Worm (Caenorhabditis elegans) whole organism, late embryonic: ENCODE measurements around the gene F10E7.5.

ENCODE experiments used
- K09A11.1 ChIP-seq: sonication (generic microtip); optimal IDR thresholded peaks from 2 replicates; lab custom pipeline; 2017; ENCODE audit warnings: antibody characterized with exemption, mild to moderate bottlenecking, missing genetic modification characterization, missing compliant biosample characterization; ENCODE audit not compliant: insufficient read depth
- T23F11.4 ChIP-seq: fragments of 200-800 bp; sonication (Bioruptor generic); optimal IDR thresholded peaks from 2 replicates; lab custom pipeline; 2018; ENCODE audit warnings: mild to moderate bottlenecking, missing genetic modification characterization, missing compliant biosample characterization
- ama-1 ChIP-seq: fragments of 150-350 bp; optimal IDR thresholded peaks from 2 replicates; lab custom pipeline; 2014
- ceh-2 ChIP-seq: sonication (generic microtip); optimal IDR thresholded peaks from 2 replicates; lab custom pipeline; 2016; ENCODE audit warnings: missing genotype, missing genetic modification characterization, missing compliant biosample characterization
- ceh-22 ChIP-seq: sonication (generic microtip); optimal IDR thresholded peaks from 2 replicates; lab custom pipeline; 2017; ENCODE audit warnings: missing biosample characterization, missing genetic modification characterization
- ceh-24 ChIP-seq: sonication (generic microtip); optimal IDR thresholded peaks from 2 replicates; lab custom pipeline; 2016; ENCODE audit warnings: mild to moderate bottlenecking, missing genetic modification characterization, missing compliant biosample characterization
- ceh-31 ChIP-seq: sonication (generic microtip); optimal IDR thresholded peaks from 2 replicates; lab custom pipeline; 2016; ENCODE audit warnings: missing genetic modification characterization, missing compliant biosample characterization
- ceh-34 ChIP-seq: sonication (generic microtip); optimal IDR thresholded peaks from 2 replicates; lab custom pipeline; 2016; ENCODE audit warnings: mild to moderate bottlenecking, missing genetic modification characterization, missing compliant biosample characterization
- ceh-45 ChIP-seq: fragments of 200-800 bp; sonication (Bioruptor generic); IDR thresholded peaks from 2 replicates; pipeline ENCODE4 v1.3.6; 2022; ENCODE audit warnings: missing genetic modification reagents, missing genetic modification characterization, missing compliant biosample characterization
- ceh-9 ChIP-seq: sonication (generic microtip); optimal IDR thresholded peaks from 2 replicates; lab custom pipeline; 2016; ENCODE audit warnings: mild to moderate bottlenecking, missing genetic modification characterization, inconsistent platforms, missing compliant biosample characterization
- dve-1 ChIP-seq: sonication (generic microtip); optimal IDR thresholded peaks from 2 replicates; lab custom pipeline; 2017; ENCODE audit warnings: antibody characterized with exemption, mild to moderate bottlenecking, missing genetic modification characterization, missing compliant biosample characterization
- fkh-6 ChIP-seq: sonication (generic microtip); optimal IDR thresholded peaks from 2 replicates; lab custom pipeline; 2016; ENCODE audit warnings: missing genetic modification characterization, missing compliant biosample characterization
- hlh-30 ChIP-seq: sonication (generic microtip); optimal IDR thresholded peaks from 2 replicates; lab custom pipeline; 2017; ENCODE audit warnings: antibody characterized with exemption, missing genetic modification characterization, missing compliant biosample characterization; ENCODE audit not compliant: insufficient read depth
- nhr-232 ChIP-seq: sonication (generic microtip); optimal IDR thresholded peaks from 2 replicates; lab custom pipeline; 2016; ENCODE audit warnings: missing genetic modification characterization, missing compliant biosample characterization
- pag-3 ChIP-seq: sonication (generic microtip); optimal IDR thresholded peaks from 2 replicates; lab custom pipeline; 2016; ENCODE audit warnings: missing compliant biosample characterization, missing genetic modification characterization, borderline replicate concordance
- pha-4 ChIP-seq: fragments of 150-350 bp; optimal IDR thresholded peaks from 2 replicates; lab custom pipeline; 2018; ENCODE audit warnings: missing biosample characterization, missing genetic modification reagents, missing genetic modification characterization
- ref-2 ChIP-seq: sonication (generic microtip); optimal IDR thresholded peaks from 2 replicates; lab custom pipeline; 2016; ENCODE audit warnings: missing genetic modification characterization, missing compliant biosample characterization
- rnt-1 ChIP-seq: sonication (generic microtip); optimal IDR thresholded peaks from 2 replicates; lab custom pipeline; 2016; ENCODE audit warnings: missing genetic modification characterization, missing compliant biosample characterization
- ztf-16 ChIP-seq: sonication (generic microtip); optimal IDR thresholded peaks from 2 replicates; lab custom pipeline; 2017; ENCODE audit warnings: missing genetic modification characterization, missing compliant biosample characterization

F10E7.5 gene

ce11 chrII:7161512-7161911 is 49.7 kb downstream of the F10E7.5 start, which contains the start of gene C27H5.12:
TSS of gene C27H5.12 (minus strand) at chrII:7161612.
- TF ChIP-seq pha-4 (tag; lab: Kevin White, UChicago) (no peak), fkh-6 (tag; lab: Kevin White, UChicago) (no peak), ceh-45 (GFP tag; lab: Robert Waterston, UW) (no peak), pag-3 (tag; lab: Kevin White, UChicago) (no peak), ceh-9 (tag; lab: Kevin White, UChicago) (no peak), rnt-1 (tag; lab: Kevin White, UChicago) (no peak), ceh-34 (tag; lab: Kevin White, UChicago) (no peak), ztf-16 (tag; lab: Kevin White, UChicago) (no peak), ceh-22 (tag; lab: Kevin White, UChicago) (no peak), T23F11.4 (GFP tag; lab: Kevin White, UChicago) (no peak), ref-2 (tag; lab: Kevin White, UChicago) (no peak), ceh-24 (tag; lab: Kevin White, UChicago) (no peak), hlh-30 (tag; lab: Kevin White, UChicago) (no peak), ceh-2 (tag; lab: Kevin White, UChicago) (no peak), nhr-232 (tag; lab: Kevin White, UChicago) (no peak), ama-1 (lab: Kevin White, UChicago) (no peak), dve-1 (tag; lab: Kevin White, UChicago) (no peak), K09A11.1 (no peak), ceh-31 (tag; lab: Kevin White, UChicago) (no peak)
